Fruit fly (Drosophila melanogaster): ENCODE measurements around the gene CG10184.

CG10184 gene

DNA sequence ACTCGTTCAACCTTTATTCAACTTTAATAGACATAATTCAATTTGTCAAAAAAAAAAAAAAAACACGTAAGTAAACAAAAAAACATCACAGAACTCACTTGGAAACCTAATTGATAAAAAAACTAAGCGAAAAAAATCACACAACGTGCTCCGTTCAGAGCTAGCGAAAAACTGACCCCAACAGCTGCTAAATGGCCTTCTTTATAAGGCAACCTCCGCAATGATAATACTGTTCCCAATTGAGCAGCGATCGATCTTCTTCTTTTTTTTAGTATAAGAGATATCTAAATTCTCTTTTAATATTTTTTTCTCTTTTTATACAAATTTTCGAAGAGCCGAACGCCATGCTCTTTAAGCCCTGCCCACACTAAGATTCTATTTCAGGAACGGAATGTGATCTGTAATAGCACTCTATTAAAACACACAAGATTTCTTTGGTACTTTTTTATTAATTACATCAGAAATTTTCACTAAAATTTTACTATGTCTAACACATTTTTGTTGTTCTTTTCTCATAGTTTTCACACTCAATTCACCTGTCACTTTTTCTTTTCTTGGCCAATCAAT, at the start of gene CG10184:
CG10184 (minus strand) TSS at position 181 of the 567 bp plus-strand sequence.
- TF ChIP-seq Trl (optimal IDR thresholded peaks at IDR 0.05) (peak; percentile 29 to 33), Trl (GFP tag; optimal IDR thresholded peaks at IDR 0.05) (no peak), CG14441 (GFP tag; IDR thresholded peaks at IDR 0.05) (no peak), Eip74EF (GFP tag; optimal IDR thresholded peaks at IDR 0.05) (no peak), Ets97D (GFP tag; optimal IDR thresholded peaks at IDR 0.05) (no peak), cato (GFP tag; optimal IDR thresholded peaks at IDR 0.05; ENCODE audit: borderline replicate concordance) (no peak), zen (tag; optimal IDR thresholded peaks at IDR 0.05) (no peak), kni (GFP tag; optimal IDR thresholded peaks at IDR 0.05) (no peak), CG17802 (tag; optimal IDR thresholded peaks at IDR 0.05) (peak; percentile 85), gcm2 (GFP tag; optimal IDR thresholded peaks at IDR 0.05) (no peak), sens (GFP tag) (peak; percentile 56), Blimp-1 (GFP tag; optimal IDR thresholded peaks at IDR 0.05) (no peak), Jarid2 (GFP tag; optimal IDR thresholded peaks at IDR 0.05) (peak; percentile 49), Hmx (GFP tag; optimal IDR thresholded peaks at IDR 0.05) (no peak), Mrtf (GFP tag; IDR thresholded peaks at IDR 0.05) (no peak), CG3995 (GFP tag; optimal IDR thresholded peaks at IDR 0.05) (peak; percentile 33), ssp (GFP tag; IDR thresholded peaks at IDR 0.05) (no peak), crp (GFP tag; optimal IDR thresholded peaks at IDR 0.05) (peak in 1 of 2 experiments; percentile 1), Bteb2 (GFP tag; optimal IDR thresholded peaks at IDR 0.05) (no peak), CG3163 (GFP tag; optimal IDR thresholded peaks at IDR 0.05) (peak; percentile 84), CG34376 (GFP tag; optimal IDR thresholded peaks at IDR 0.05) (peak; percentile 1), CG14710 (tag; optimal IDR thresholded peaks at IDR 0.05) (no peak), ftz-f1 (GFP tag; optimal IDR thresholded peaks at IDR 0.05) (peak; percentile 6), CG17385 (GFP tag; optimal IDR thresholded peaks at IDR 0.05) (peak; percentile 25), Pdp1 (GFP tag; optimal IDR thresholded peaks at IDR 0.05) (peak in 1 of 2 experiments; percentile 49), ttk (GFP tag; IDR thresholded peaks at IDR 0.05) (no peak)

DNA sequence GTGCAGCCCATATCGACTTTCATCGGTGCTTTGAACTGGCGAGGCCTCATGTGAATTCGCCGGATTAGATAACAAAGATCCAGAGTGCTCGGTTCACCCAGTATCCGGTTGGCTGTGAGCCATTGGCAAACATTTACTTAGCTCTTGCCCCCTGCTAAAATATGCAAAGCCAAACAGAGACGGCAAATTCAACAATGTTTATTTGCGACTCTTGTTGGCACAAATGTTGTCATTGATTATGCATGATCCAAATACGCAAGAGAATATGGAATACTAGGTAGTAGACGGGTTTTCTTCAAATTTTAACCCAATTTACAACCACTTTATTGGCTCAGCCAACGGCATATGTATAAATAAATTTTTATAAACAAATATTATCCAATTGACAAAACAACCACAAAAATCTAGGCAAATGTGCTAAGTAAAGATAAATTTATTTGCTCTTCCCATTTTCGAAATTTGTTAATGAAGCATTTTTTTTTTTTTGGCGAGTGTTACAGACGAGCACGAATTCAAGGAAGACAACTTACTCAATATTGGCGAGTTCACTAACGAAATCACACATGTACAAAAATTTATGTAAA, 47.3 kb upstream of the CG10184 start:
- TF ChIP-seq her (GFP tag; optimal IDR thresholded peaks at IDR 0.05) = peak; percentile 51
- no peak for TF ChIP-seq Dfd (GFP tag; optimal IDR thresholded peaks at IDR 0.05)
- 0 out of 2 replicates have a peak, but pooled peaks have one; percentile 5 for TF ChIP-seq H2.0 (GFP tag; IDR thresholded peaks at IDR 0.05)
- no peak for TF ChIP-seq trem (tag; optimal IDR thresholded peaks at IDR 0.05)
- no peak for TF ChIP-seq TFAM (GFP tag; optimal IDR thresholded peaks at IDR 0.05)
- TF ChIP-seq CG12236 (GFP tag; optimal IDR thresholded peaks at IDR 0.05) = peak; percentile 38
- TF ChIP-seq exex (tag; optimal IDR thresholded peaks at IDR 0.05) = peak; percentile 32
- peak; percentile 13 for TF ChIP-seq Deaf1 (tag; optimal IDR thresholded peaks at IDR 0.05)
- peak; percentile 21 for TF ChIP-seq Asciz (GFP tag; optimal IDR thresholded peaks at IDR 0.05)
- TF ChIP-seq CG10209 (GFP tag; optimal IDR thresholded peaks at IDR 0.05) = peak; percentile 78
- TF ChIP-seq CG8944 (GFP tag; optimal IDR thresholded peaks at IDR 0.05) = no peak
- TF ChIP-seq CG34376 (GFP tag; optimal IDR thresholded peaks at IDR 0.05) = peak; percentile 30
- no peak for TF ChIP-seq chinmo (GFP tag; IDR thresholded peaks at IDR 0.05; ENCODE audit: partially characterized antibody)
- TF ChIP-seq CG13424 (tag; optimal IDR thresholded peaks at IDR 0.05) = peak; percentile 18
- peak; percentile 48 for TF ChIP-seq YL-1 (GFP tag; optimal IDR thresholded peaks at IDR 0.05)
- TF ChIP-seq Taf1 (GFP tag; IDR thresholded peaks at IDR 0.05) = peak; percentile 14; the same call in 1 of the 2 replicates
- no peak for TF ChIP-seq CG10462 (GFP tag; optimal IDR thresholded peaks at IDR 0.05)
- TF ChIP-seq ems (GFP tag; optimal IDR thresholded peaks at IDR 0.05) = peak; percentile 37
- peak; percentile 73 for TF ChIP-seq HmgZ (tag; optimal IDR thresholded peaks at IDR 0.05)
- no peak for TF ChIP-seq inv (GFP tag; IDR thresholded peaks at IDR 0.05; ENCODE audit: partially characterized antibody)
- TF ChIP-seq CTCF (GFP tag; optimal IDR thresholded peaks at IDR 0.05) = no peak
- no peak for TF ChIP-seq fd102C (GFP tag; optimal IDR thresholded peaks at IDR 0.05)
- TF ChIP-seq ind (GFP tag; optimal IDR thresholded peaks at IDR 0.05) = peak; percentile 23
- TF ChIP-seq CG30020 (tag; optimal IDR thresholded peaks at IDR 0.05) = no peak
- TF ChIP-seq Vsx1 (GFP tag; optimal IDR thresholded peaks at IDR 0.05) = peak; percentile 82
